Worm (Caenorhabditis elegans): ENCODE data around the gene C09B9.85.

The C09B9.85 gene

ce11 chrIV:5063297-5063696, 37.8 kb upstream of the C09B9.85 start (continued):
- TF ChIP-seq hlh-26 (GFP tag; conservative IDR thresholded peaks at IDR 0.05) (no peak), ceh-100 (GFP tag; IDR thresholded peaks at IDR 0.05) (no peak), him-1 (tag; optimal IDR thresholded peaks at IDR 0.05) (peak; percentile 74), ekl-4 (GFP tag; IDR thresholded peaks at IDR 0.05) (0 out of 2 replicates have a peak, but pooled peaks have one; percentile 44), nfya-2 (GFP tag; IDR thresholded peaks at IDR 0.05) (no peak), zim-3 (tag; optimal IDR thresholded peaks at IDR 0.05) (no peak), T26A5.8 (tag; optimal IDR thresholded peaks at IDR 0.05) (no peak), die-1 (tag; optimal IDR thresholded peaks at IDR 0.05) (no peak), ztf-18 (tag; optimal IDR thresholded peaks at IDR 0.05) (no peak), ZK185.1 (tag; optimal IDR thresholded peaks at IDR 0.05; ENCODE audit: poor library complexity, severe bottlenecking) (no peak), unc-62 (GFP tag; optimal IDR thresholded peaks at IDR 0.05) (no peak), mel-28 (tag; optimal IDR thresholded peaks at IDR 0.05; ENCODE audit: borderline replicate concordance) (no peak), ceh-40 (GFP tag; IDR thresholded peaks at IDR 0.05) (no peak), tbp1 (GFP tag; optimal IDR thresholded peaks at IDR 0.05) (peak; percentile 76), rec-8 (tag; optimal IDR thresholded peaks at IDR 0.05) (no peak), bed-1 (GFP tag; IDR thresholded peaks at IDR 0.05) (no peak), sdz-38 (tag; optimal IDR thresholded peaks at IDR 0.05) (no peak), nfya-1 (tag; optimal IDR thresholded peaks at IDR 0.05; ENCODE audit: borderline replicate concordance, insufficient read depth) (no peak), F22D6.2 (tag; optimal IDR thresholded peaks at IDR 0.05) (no peak), hmg-1.2 (GFP tag; IDR thresholded peaks at IDR 0.05) (peak; percentile 75), K12H6.12 (tag; optimal IDR thresholded peaks at IDR 0.05) (no peak), lir-1 (GFP tag; conservative IDR thresholded peaks at IDR 0.05) (no peak), K11D2.4 (GFP tag; IDR thresholded peaks at IDR 0.05) (no peak), pha-4 (tag; optimal IDR thresholded peaks at IDR 0.05) (no peak), rcor-1 (GFP tag; IDR thresholded peaks at IDR 0.05) (peak; percentile 54; the same call in 1 of the 2 replicates), madf-10 (tag; optimal IDR thresholded peaks at IDR 0.05) (no peak), lin-54 (GFP tag; optimal IDR thresholded peaks at IDR 0.05) (peak; percentile 24), Y67H2A.10 (GFP tag; conservative IDR thresholded peaks at IDR 0.05) (0 out of 2 replicates have a peak, but pooled peaks have one; percentile 7), snpc-4 (GFP tag; optimal IDR thresholded peaks at IDR 0.05) (peak; percentile 94), snpc-4 (tag; optimal IDR thresholded peaks at IDR 0.05) (peak; percentile 95 to 98 (median 96)), nhr-27 (tag; optimal IDR thresholded peaks at IDR 0.05) (no peak), lsl-1 (GFP tag; optimal IDR thresholded peaks at IDR 0.05) (peak; percentile 29), F23B12.7 (tag; optimal IDR thresholded peaks at IDR 0.05; ENCODE audit: insufficient read depth) (peak; percentile 34), ceh-58 (GFP tag; IDR thresholded peaks at IDR 0.05) (no peak), ztf-26 (tag; optimal IDR thresholded peaks at IDR 0.05) (no peak), Y56A3A.18 (GFP tag; IDR thresholded peaks at IDR 0.05) (0 out of 2 replicates have a peak, but pooled peaks have one; percentile 60), nhr-179 (tag; optimal IDR thresholded peaks at IDR 0.05) (no peak), lin-40 (tag; optimal IDR thresholded peaks at IDR 0.05) (no peak), B0336.3 (GFP tag; IDR thresholded peaks at IDR 0.05) (no peak), snpc-1.3 (tag; optimal IDR thresholded peaks at IDR 0.05; ENCODE audit: insufficient read depth) (peak; percentile 83), ztf-6 (GFP tag; IDR thresholded peaks at IDR 0.05) (no peak), nhr-80 (tag; optimal IDR thresholded peaks at IDR 0.05) (no peak), madf-3 (GFP tag; IDR thresholded peaks at IDR 0.05) (no peak), ets-4 (GFP tag; optimal IDR thresholded peaks at IDR 0.05) (no peak), lsy-27 (tag; optimal IDR thresholded peaks at IDR 0.05; ENCODE audit: borderline replicate concordance, insufficient read depth) (no peak), aptf-3 (GFP tag; IDR thresholded peaks at IDR 0.05) (no peak), F52B5.7 (tag; optimal IDR thresholded peaks at IDR 0.05) (no peak), F33H1.4 (GFP tag; IDR thresholded peaks at IDR 0.05) (peak; percentile 38), Y53F4B.3 (GFP tag; IDR thresholded peaks at IDR 0.05) (no peak)

Measured in whole organism, young adult.